Worm (Caenorhabditis elegans) whole organism, early embryonic: ENCODE measurements around the gene scl-1.

Source experiments
- B0310.2 ChIP-seq: sonication (generic microtip); optimal IDR thresholded peaks from 2 replicates; lab custom pipeline; 2016; ENCODE audit warnings: mild to moderate bottlenecking, missing genetic modification characterization, missing compliant biosample characterization
- F13C5.2 ChIP-seq: sonication (generic microtip); optimal IDR thresholded peaks from 2 replicates; lab custom pipeline; 2017; ENCODE audit warnings: mild to moderate bottlenecking, missing genetic modification characterization, inconsistent platforms, missing compliant biosample characterization
- aly-1 ChIP-seq: sonication (generic microtip); optimal IDR thresholded peaks from 2 replicates; lab custom pipeline; 2016; ENCODE audit warnings: missing genetic modification characterization, missing compliant biosample characterization
- ama-1 ChIP-seq: fragments of 150-350 bp; optimal IDR thresholded peaks from 2 replicates; lab custom pipeline; 2014
- ceh-13 ChIP-seq: fragments of 200-800 bp; sonication (Bioruptor generic); optimal IDR thresholded peaks from 2 replicates; lab custom pipeline; 2018; ENCODE audit warnings: mild to moderate bottlenecking, missing genetic modification characterization, missing compliant biosample characterization
- ceh-36 ChIP-seq: sonication (generic microtip); optimal IDR thresholded peaks from 2 replicates; lab custom pipeline; 2016; ENCODE audit warnings: missing genetic modification characterization, inconsistent platforms, missing compliant biosample characterization
- ets-7 ChIP-seq: sonication (generic microtip); optimal IDR thresholded peaks from 2 replicates; lab custom pipeline; 2016; ENCODE audit warnings: missing genotype, missing genetic modification characterization, missing compliant biosample characterization
- flt-1 ChIP-seq: fragments of 200-800 bp; sonication (Bioruptor generic); IDR thresholded peaks from 2 replicates; pipeline ENCODE4 v1.3.6; 2022; ENCODE audit warnings: missing genetic modification characterization, missing compliant biosample characterization
- hmbx-1 ChIP-seq: sonication (generic microtip); optimal IDR thresholded peaks from 2 replicates; lab custom pipeline; 2016; ENCODE audit warnings: mild to moderate bottlenecking, missing genetic modification characterization, missing compliant biosample characterization
- hmg-4 ChIP-seq: fragments of 200-800 bp; sonication (Bioruptor generic); optimal IDR thresholded peaks from 2 replicates; lab custom pipeline; 2018; ENCODE audit warnings: mild to moderate bottlenecking, missing genetic modification characterization, missing compliant biosample characterization
- hnd-1 ChIP-seq: sonication (generic microtip); optimal IDR thresholded peaks from 2 replicates; lab custom pipeline; 2016; ENCODE audit warnings: missing genetic modification characterization, missing compliant biosample characterization
- pes-1 ChIP-seq: fragments of 200-800 bp; sonication (Bioruptor generic); IDR thresholded peaks from 2 replicates; pipeline ENCODE4 v1.3.6; 2022; ENCODE audit warnings: missing genetic modification reagents, missing genetic modification characterization, missing compliant biosample characterization
- scrt-1 ChIP-seq: fragments of 200-800 bp; sonication (Bioruptor generic); IDR thresholded peaks from 2 replicates; pipeline ENCODE4 v1.3.6; 2022; ENCODE audit warnings: missing genetic modification characterization, missing compliant biosample characterization
- sea-1 ChIP-seq: fragments of 200-800 bp; sonication (Bioruptor generic); conservative IDR thresholded peaks from 2 replicates; pipeline ENCODE4 v1.3.6; 2022; ENCODE audit warnings: missing genetic modification characterization, missing compliant biosample characterization
- tbx-11 ChIP-seq: fragments of 200-800 bp; sonication (Bioruptor generic); IDR thresholded peaks from 2 replicates; pipeline ENCODE4 v1.3.6; 2022; ENCODE audit warnings: missing genetic modification characterization, missing compliant biosample characterization
- tbx-37 ChIP-seq: fragments of 200-800 bp; sonication (Bioruptor generic); conservative IDR thresholded peaks from 2 replicates; pipeline ENCODE4 v1.3.6; 2022; ENCODE audit warnings: missing genetic modification reagents, missing genetic modification characterization, missing compliant biosample characterization
- tra-4 ChIP-seq: sonication (generic microtip); optimal IDR thresholded peaks from 2 replicates; lab custom pipeline; 2017; ENCODE audit warnings: missing genetic modification characterization, missing compliant biosample characterization

scl-1 gene

DNA sequence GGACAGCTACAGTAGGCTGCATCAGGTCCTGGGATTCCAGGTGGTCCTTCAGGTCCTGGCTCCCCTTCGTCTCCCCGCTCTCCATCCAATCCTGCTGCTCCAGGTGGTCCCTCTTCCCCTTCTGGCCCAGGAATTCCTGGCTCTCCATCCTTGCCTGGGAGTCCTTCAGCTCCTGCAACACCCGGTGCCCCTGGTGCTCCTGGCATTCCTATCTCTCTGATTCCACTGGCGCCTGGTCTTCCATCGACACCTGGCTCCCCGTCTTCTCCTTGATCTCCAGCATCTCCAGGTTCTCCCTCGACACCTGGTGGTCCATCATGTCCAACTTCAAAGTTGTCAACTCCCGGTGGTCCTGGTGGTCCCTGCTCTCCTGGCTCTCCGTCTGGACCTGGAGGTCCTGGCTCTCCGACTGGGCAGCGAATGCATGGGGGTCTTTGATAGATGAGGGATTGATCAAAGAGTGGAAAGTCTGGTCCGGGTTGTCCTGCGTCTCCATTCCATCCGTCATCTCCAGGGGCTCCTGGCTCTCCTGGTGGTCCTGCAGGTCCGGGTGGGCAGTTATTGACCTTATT, 33.6 kb downstream of the scl-1 start:
- TF ChIP-seq B0310.2 (tag; lab: Kevin White, UChicago) = no peak
- TF ChIP-seq hmg-4 (GFP tag; lab: Kevin White, UChicago) = peak; percentile 42

DNA sequence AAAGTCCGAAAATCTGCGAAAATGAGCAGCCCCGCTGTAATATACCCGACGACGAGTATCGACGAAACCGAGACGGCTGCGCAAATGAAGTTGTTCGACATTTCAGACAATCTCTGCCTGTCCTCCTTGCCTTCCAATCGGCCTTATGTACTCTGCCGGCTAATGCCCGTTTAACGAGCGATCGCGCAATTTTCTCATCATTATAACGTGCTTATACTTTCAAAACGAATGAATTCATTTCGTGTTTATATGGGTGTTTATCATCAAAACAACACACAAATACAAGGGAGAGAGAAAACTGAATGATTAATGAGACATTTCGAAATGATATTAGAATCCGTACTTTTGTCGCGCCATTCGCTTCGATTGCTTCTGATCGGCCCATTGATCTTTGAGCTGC, 34.8 kb downstream of the scl-1 start, which contains the start of gene col-132:
Gene col-132, minus strand, starts transcription at position 101 of the 400 bp plus-strand sequence.
- TF ChIP-seq ceh-36 (tag; lab: Kevin White, UChicago) = no peak
- no peak for TF ChIP-seq tbx-37 (GFP tag; lab: Robert Waterston, UW)
- no peak for TF ChIP-seq hnd-1
- no peak for TF ChIP-seq ets-7 (tag; lab: Kevin White, UChicago)
- TF ChIP-seq pes-1 (GFP tag; lab: Robert Waterston, UW) = no peak
- no peak for TF ChIP-seq sea-1 (GFP tag; lab: Robert Waterston, UW)
- TF ChIP-seq hmg-4 (GFP tag; lab: Kevin White, UChicago) = no peak
- no peak for TF ChIP-seq tra-4 (tag; lab: Kevin White, UChicago)
- TF ChIP-seq hmbx-1 (tag; lab: Kevin White, UChicago) = no peak
- no peak for TF ChIP-seq flt-1 (GFP tag; lab: Robert Waterston, UW)
- no peak for TF ChIP-seq B0310.2 (tag; lab: Kevin White, UChicago)
- no peak for TF ChIP-seq aly-1 (tag; lab: Kevin White, UChicago)
- TF ChIP-seq ama-1 (lab: Kevin White, UChicago) = no peak
- no peak for TF ChIP-seq ceh-13 (GFP tag; lab: Kevin White, UChicago)
- no peak for TF ChIP-seq tbx-11 (GFP tag; lab: Robert Waterston, UW)
- TF ChIP-seq scrt-1 (GFP tag; lab: Robert Waterston, UW) = no peak
- TF ChIP-seq F13C5.2 (tag; lab: Kevin White, UChicago) = no peak

DNA sequence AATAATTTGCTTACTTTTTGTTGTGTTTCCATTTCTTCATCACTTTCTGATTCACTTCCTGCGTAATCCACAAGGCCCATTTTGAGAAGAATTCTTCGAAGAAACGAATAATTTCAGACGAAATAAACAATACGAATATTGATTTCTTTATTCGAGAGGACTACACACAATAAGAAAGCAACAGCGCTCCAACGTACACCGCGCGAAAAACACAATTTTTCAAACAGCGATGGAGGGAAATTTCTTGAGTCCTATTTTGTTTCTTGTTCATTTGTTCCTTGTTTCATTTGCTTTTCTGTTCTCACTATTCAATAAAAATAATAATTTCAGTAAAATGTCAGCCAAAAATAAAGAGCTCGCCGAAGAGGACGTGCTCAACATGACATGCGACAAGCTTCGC, 37.6 kb downstream of the scl-1 start, which contains the start of the genes prcc-1 and C39E9.12:
Gene prcc-1, minus strand, starts transcription at position 119 of the 400 bp plus-strand sequence.
Gene C39E9.12, plus strand, starts transcription at position 331 of the 400 bp plus-strand sequence.
- TF ChIP-seq tra-4 (tag; lab: Kevin White, UChicago) = no peak
- no peak for TF ChIP-seq ets-7 (tag; lab: Kevin White, UChicago)
- no peak for TF ChIP-seq aly-1 (tag; lab: Kevin White, UChicago)
- no peak for TF ChIP-seq tbx-37 (GFP tag; lab: Robert Waterston, UW)
- no peak for TF ChIP-seq pes-1 (GFP tag; lab: Robert Waterston, UW)
- no peak for TF ChIP-seq B0310.2 (tag; lab: Kevin White, UChicago)
- no peak for TF ChIP-seq hmg-4 (GFP tag; lab: Kevin White, UChicago)
- no peak for TF ChIP-seq ama-1 (lab: Kevin White, UChicago)

DNA sequence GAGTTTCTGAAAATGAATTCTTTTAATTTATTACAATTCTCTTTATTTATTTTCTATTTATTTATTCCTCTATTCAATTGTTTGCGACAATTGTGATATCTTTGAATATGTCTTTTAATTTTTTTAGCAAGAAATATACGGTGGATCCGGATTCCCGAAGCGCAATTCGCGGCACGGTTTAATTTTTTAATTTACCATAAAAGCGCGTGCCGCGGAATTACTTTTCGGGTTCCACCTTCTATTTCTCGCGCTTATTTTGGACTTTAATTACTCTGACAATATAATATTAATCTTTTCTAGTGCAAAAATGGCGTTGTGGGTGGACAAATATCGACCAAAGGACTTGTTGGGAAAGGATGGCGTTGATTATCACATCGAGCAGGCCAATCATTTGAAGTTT, 39.3 kb downstream of the scl-1 start, which contains the start of gene rfc-3:
Gene rfc-3, plus strand, starts transcription at position 301 of the 400 bp plus-strand sequence.
- TF ChIP-seq ama-1 (lab: Kevin White, UChicago) (peak; percentile 14), sea-1 (GFP tag; lab: Robert Waterston, UW) (no peak)

DNA sequence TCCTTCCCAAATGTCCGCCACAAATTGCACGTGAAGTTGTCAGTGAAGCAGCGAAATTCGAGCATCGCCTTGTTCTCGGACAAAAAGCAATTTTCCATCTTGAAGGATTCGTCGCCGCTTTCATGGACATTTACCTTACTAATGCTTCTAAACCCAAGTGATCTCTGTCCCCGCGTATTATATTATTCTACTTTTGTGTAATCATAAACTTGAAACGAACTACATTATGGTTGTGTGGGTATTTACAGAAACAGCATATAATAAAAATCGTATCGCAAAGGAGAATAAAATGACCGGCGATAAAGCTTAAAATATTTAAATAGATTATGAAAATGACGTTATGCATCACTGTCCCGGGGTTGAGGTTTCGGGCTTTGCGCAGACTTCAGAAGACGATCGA, 40.7 kb downstream of the scl-1 start:
- TF ChIP-seq tra-4 (tag; lab: Kevin White, UChicago) (no peak), pes-1 (GFP tag; lab: Robert Waterston, UW) (no peak), ceh-36 (tag; lab: Kevin White, UChicago) (no peak), ceh-13 (GFP tag; lab: Kevin White, UChicago) (no peak), sea-1 (GFP tag; lab: Robert Waterston, UW) (no peak), tbx-11 (GFP tag; lab: Robert Waterston, UW) (no peak)

DNA sequence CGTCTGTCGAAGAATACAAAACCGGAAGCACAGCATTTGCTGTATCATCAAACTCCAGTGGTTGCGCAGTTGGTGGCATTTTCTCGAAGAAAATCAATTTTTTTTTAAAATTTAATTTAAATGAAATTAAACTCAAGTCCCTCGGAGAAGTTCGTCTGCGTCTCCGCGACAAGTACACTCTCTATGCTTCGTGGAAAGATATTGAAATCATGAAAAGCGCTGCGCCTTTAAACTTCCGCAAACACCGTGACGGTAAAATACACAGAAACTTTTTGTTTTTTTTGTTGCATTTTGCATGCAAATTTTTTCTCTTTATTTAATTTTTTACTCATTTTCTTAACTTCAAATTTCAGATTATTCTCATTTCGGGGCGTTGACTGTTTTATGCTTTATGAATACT, 42.5 kb downstream of the scl-1 start, which contains the start of the genes dli-1, tin-9.2 and exos-4.1:
Gene dli-1, minus strand, starts transcription at position 141 of the 400 bp plus-strand sequence.
Gene tin-9.2, plus strand, starts transcription at position 344 of the 400 bp plus-strand sequence.
Gene exos-4.1, plus strand, starts transcription at position 348 of the 400 bp plus-strand sequence.
- TF ChIP-seq pes-1 (GFP tag; lab: Robert Waterston, UW) (no peak), tra-4 (tag; lab: Kevin White, UChicago) (no peak), ets-7 (tag; lab: Kevin White, UChicago) (no peak), F13C5.2 (tag; lab: Kevin White, UChicago) (peak; percentile 41)

DNA sequence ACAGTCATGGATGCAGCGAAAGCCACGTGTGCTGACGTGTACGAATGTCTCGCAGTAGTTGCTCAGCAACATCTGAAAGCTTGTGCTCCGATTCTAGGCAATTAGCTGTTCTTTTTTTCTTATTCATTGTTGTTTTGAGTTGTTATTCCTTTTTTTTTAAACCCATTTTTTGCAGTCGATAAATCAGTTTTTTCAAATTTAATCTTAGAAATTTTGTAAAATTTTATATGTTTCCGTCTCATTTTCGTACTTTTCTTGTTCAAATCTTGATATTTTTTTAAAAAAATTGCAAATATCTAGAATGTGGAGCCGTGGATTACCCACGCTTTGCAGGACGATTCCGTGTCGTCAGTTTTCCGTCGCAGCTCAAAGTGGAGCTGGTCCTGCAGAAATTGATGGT, 44.3 kb downstream of the scl-1 start, which contains the start of gene fask-1:
Gene fask-1, plus strand, starts transcription at position 301 of the 400 bp plus-strand sequence.
- TF ChIP-seq F13C5.2 (tag; lab: Kevin White, UChicago) = no peak
- no peak for TF ChIP-seq tbx-11 (GFP tag; lab: Robert Waterston, UW)
- no peak for TF ChIP-seq ets-7 (tag; lab: Kevin White, UChicago)
- TF ChIP-seq pes-1 (GFP tag; lab: Robert Waterston, UW) = no peak
- TF ChIP-seq hnd-1 = no peak
- no peak for TF ChIP-seq hmg-4 (GFP tag; lab: Kevin White, UChicago)
- no peak for TF ChIP-seq scrt-1 (GFP tag; lab: Robert Waterston, UW)

DNA sequence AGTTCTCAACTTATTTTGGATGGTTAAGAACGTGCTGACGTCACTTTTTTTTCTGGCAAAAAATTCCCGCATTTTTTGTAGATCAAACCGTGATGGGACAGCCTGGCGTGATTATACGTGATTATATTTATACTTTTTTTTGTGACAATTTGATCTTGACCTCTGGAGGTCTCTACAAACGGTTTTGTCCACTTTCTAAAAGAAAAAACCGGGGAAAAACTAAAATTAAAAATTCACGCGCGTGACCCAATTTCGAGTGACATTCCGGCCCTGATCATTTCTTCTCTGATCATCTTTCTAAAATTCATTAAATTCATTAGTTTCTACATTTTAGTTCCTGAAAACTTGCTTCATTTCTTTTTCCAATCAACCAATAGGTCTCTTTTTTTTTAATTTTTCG, 48.8 kb downstream of the scl-1 start, which contains the start of gene rde-11:
Gene rde-11, plus strand, starts transcription at position 301 of the 400 bp plus-strand sequence.
- TF ChIP-seq F13C5.2 (tag; lab: Kevin White, UChicago) (no peak), scrt-1 (GFP tag; lab: Robert Waterston, UW) (no peak), hmbx-1 (tag; lab: Kevin White, UChicago) (no peak), flt-1 (GFP tag; lab: Robert Waterston, UW) (no peak), ceh-36 (tag; lab: Kevin White, UChicago) (no peak), hmg-4 (GFP tag; lab: Kevin White, UChicago) (no peak), ets-7 (tag; lab: Kevin White, UChicago) (no peak), B0310.2 (tag; lab: Kevin White, UChicago) (no peak), tra-4 (tag; lab: Kevin White, UChicago) (no peak), tbx-37 (GFP tag; lab: Robert Waterston, UW) (no peak), hnd-1 (no peak), sea-1 (GFP tag; lab: Robert Waterston, UW) (no peak), ama-1 (lab: Kevin White, UChicago) (no peak), ceh-13 (GFP tag; lab: Kevin White, UChicago) (no peak), aly-1 (tag; lab: Kevin White, UChicago) (no peak), tbx-11 (GFP tag; lab: Robert Waterston, UW) (no peak), pes-1 (GFP tag; lab: Robert Waterston, UW) (no peak)
